Fruit fly (Drosophila melanogaster) whole organism, embryonic: ENCODE measurements around the gene CG4293.

Experiments used
- NC2β ChIP-seq: fragments of 200-800 bp; sonication (Bioruptor generic); optimal IDR thresholded peaks from 2 replicates; lab custom pipeline; 2016; ENCODE audit warnings: missing biosample characterization, missing genetic modification characterization
- YL-1 ChIP-seq: fragments of 200-800 bp; sonication (Bioruptor generic); optimal IDR thresholded peaks from 3 replicates; lab custom pipeline; 2017; ENCODE audit warnings: missing biosample characterization, mild to moderate bottlenecking, missing genetic modification characterization
- pum ChIP-seq: fragments of 200-800 bp; sonication (Bioruptor generic); optimal IDR thresholded peaks from 2 replicates; lab custom pipeline; 2016; ENCODE audit warnings: missing biosample characterization, missing genetic modification characterization

Gene CG4293

dm6 chrX:478766-479165 is 51.3 kb downstream of the CG4293 start, which contains the start of gene CG32817:
Gene CG32817, plus strand, starts transcription at chrX:479066.
- no peak for TF ChIP-seq YL-1 (GFP tag; lab: Kevin White, UChicago)
- no peak for TF ChIP-seq pum
- no peak for TF ChIP-seq NC2β
